Worm (Caenorhabditis elegans): ENCODE measurements around the gene Y59H11AR.4.

DNA sequence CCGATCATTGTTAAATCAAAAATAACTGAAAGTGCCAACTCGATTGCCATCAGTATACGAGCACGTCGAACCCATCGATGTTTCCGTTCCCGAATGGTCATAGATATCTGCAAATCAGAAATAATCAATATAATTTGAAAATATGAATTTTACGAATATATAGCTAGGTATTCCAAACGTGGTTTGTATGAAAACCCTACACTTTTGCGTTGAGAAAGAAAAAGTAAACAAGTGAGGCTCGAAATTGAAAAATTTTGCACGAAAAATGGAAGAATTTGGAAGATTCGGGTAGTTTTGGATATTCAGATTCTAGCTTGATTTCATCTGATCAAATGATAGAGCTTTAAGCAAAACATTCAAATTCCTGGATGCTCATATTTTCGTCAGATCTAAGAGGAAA, 38.2 kb upstream of the Y59H11AR.4 start, which contains the start of gene F42A9.9:
- TF ChIP-seq ztf-11 (tag; optimal IDR thresholded peaks at IDR 0.05) (no peak), nhr-6 (tag; optimal IDR thresholded peaks at IDR 0.05) (no peak), zip-2 (tag; optimal IDR thresholded peaks at IDR 0.05) (no peak)

Data from whole organism, L4 larva.